Fruit fly (Drosophila melanogaster): ENCODE measurements around the gene dtr.

Gene dtr

dm6 chr2L:21324438-21324890 lies 36.6 kb upstream of the dtr start (continued):
- no peak for TF ChIP-seq CG31388 (GFP tag; optimal IDR thresholded peaks at IDR 0.05)
- no peak for TF ChIP-seq CG34422 (GFP tag; IDR thresholded peaks at IDR 0.05)
- TF ChIP-seq CG8359 (GFP tag; optimal IDR thresholded peaks at IDR 0.05; ENCODE audit: borderline replicate concordance): no peak
- no peak for TF ChIP-seq Aef1 (GFP tag; IDR thresholded peaks at IDR 0.05)
- TF ChIP-seq D19A (tag; optimal IDR thresholded peaks at IDR 0.05): no peak
- TF ChIP-seq CG3995 (GFP tag; optimal IDR thresholded peaks at IDR 0.05): no peak
- no peak for TF ChIP-seq Trl (optimal IDR thresholded peaks at IDR 0.05)
- no peak for TF ChIP-seq Trl (GFP tag; optimal IDR thresholded peaks at IDR 0.05)
- TF ChIP-seq ttk (GFP tag; IDR thresholded peaks at IDR 0.05): no peak
- no peak for TF ChIP-seq toy (GFP tag; IDR thresholded peaks at IDR 0.05)
- no peak for TF ChIP-seq ac (GFP tag; optimal IDR thresholded peaks at IDR 0.05)
- TF ChIP-seq CG4707 (GFP tag; optimal IDR thresholded peaks at IDR 0.05): no peak
- no peak for TF ChIP-seq CG6854 (GFP tag; optimal IDR thresholded peaks at IDR 0.05)
- TF ChIP-seq dysf (GFP tag; IDR thresholded peaks at IDR 0.05): no peak
- no peak for TF ChIP-seq CG7357 (GFP tag; IDR thresholded peaks at IDR 0.05)
- TF ChIP-seq pan (optimal IDR thresholded peaks at IDR 0.05): no peak
- TF ChIP-seq pan (GFP tag; optimal IDR thresholded peaks at IDR 0.05 in 1 of 2, IDR thresholded peaks at IDR 0.05 in 1 of 2): no peak
- peak; percentile 13 for TF ChIP-seq HmgZ (tag; optimal IDR thresholded peaks at IDR 0.05)
- no peak for TF ChIP-seq sug (tag; optimal IDR thresholded peaks at IDR 0.05)
- TF ChIP-seq bsh (GFP tag; optimal IDR thresholded peaks at IDR 0.05): no peak
- TF ChIP-seq Pdp1 (GFP tag; optimal IDR thresholded peaks at IDR 0.05): no peak
- no peak for TF ChIP-seq ranshi (GFP tag; IDR thresholded peaks at IDR 0.05)
- no peak for TF ChIP-seq E2f1 (GFP tag; IDR thresholded peaks at IDR 0.05)
- TF ChIP-seq CG2678 (tag; optimal IDR thresholded peaks at IDR 0.05): peak; percentile 14
- no peak for TF ChIP-seq sc (optimal IDR thresholded peaks at IDR 0.05)
- no peak for TF ChIP-seq sc (GFP tag; optimal IDR thresholded peaks at IDR 0.05)
- TF ChIP-seq unc-4 (GFP tag; IDR thresholded peaks at IDR 0.05; ENCODE audit: partially characterized antibody): no peak
- TF ChIP-seq MBD-R2 (GFP tag; IDR thresholded peaks at IDR 0.05): no peak
- no peak for TF ChIP-seq danr (GFP tag; IDR thresholded peaks at IDR 0.05)
- TF ChIP-seq CG1603 (tag; optimal IDR thresholded peaks at IDR 0.05): peak; percentile 24
- TF ChIP-seq CG5953 (GFP tag; IDR thresholded peaks at IDR 0.05): no peak
- no peak for TF ChIP-seq ind (GFP tag; optimal IDR thresholded peaks at IDR 0.05)
- TF ChIP-seq lab (GFP tag; optimal IDR thresholded peaks at IDR 0.05): peak; percentile 44
- TF ChIP-seq CG31224 (GFP tag; IDR thresholded peaks at IDR 0.05): no peak
- no peak for TF ChIP-seq ATbp (GFP tag; optimal IDR thresholded peaks at IDR 0.05)
- no peak for TF ChIP-seq fu2 (GFP tag; optimal IDR thresholded peaks at IDR 0.05)
- TF ChIP-seq CoRest (tag; optimal IDR thresholded peaks at IDR 0.05): no peak
- TF ChIP-seq wdn (GFP tag; IDR thresholded peaks at IDR 0.05): no peak
- no peak for TF ChIP-seq gce (GFP tag; IDR thresholded peaks at IDR 0.05)
- TF ChIP-seq CG14014 (GFP tag; IDR thresholded peaks at IDR 0.05): no peak
- TF ChIP-seq Doc3 (GFP tag; IDR thresholded peaks at IDR 0.05; ENCODE audit: partially characterized antibody): no peak
- TF ChIP-seq CG43689 (GFP tag; IDR thresholded peaks at IDR 0.05): no peak
- TF ChIP-seq CG10366 (GFP tag; IDR thresholded peaks at IDR 0.05): no peak
- no peak for TF ChIP-seq BEAF-32 (GFP tag; optimal IDR thresholded peaks at IDR 0.05)
- TF ChIP-seq CG30020 (tag; optimal IDR thresholded peaks at IDR 0.05): no peak
- no peak for TF ChIP-seq CG4854 (GFP tag; optimal IDR thresholded peaks at IDR 0.05)
- TF ChIP-seq CG3163 (GFP tag; optimal IDR thresholded peaks at IDR 0.05): no peak
- no peak for TF ChIP-seq CG2875 (GFP tag; optimal IDR thresholded peaks at IDR 0.05)
- TF ChIP-seq CG17359 (tag; optimal IDR thresholded peaks at IDR 0.05): no peak
- TF ChIP-seq Chrac-16 (GFP tag; optimal IDR thresholded peaks at IDR 0.05): no peak
- no peak for TF ChIP-seq TFAM (GFP tag; optimal IDR thresholded peaks at IDR 0.05)
- TF ChIP-seq insv (GFP tag; optimal IDR thresholded peaks at IDR 0.05): no peak
- TF ChIP-seq Hsf (GFP tag; optimal IDR thresholded peaks at IDR 0.05): no peak
